ENCODE assay signal across 7 worm cellular contexts in genomic region chrIII:12870060-12870696, ce11.
TF ChIP-seq lines count a peak whose summit lies in the region.

Y37D8A.6 (minus strand) TSS chrIII:12870297.

TF ChIP-seq in whole organism, L1 larva, 84 proteins besides CTCF, POLR2A, EP300 and RAD21 (continues in another document):
- TF ChIP-seq nhr-47 (tag; optimal IDR thresholded peaks at IDR 0.05; lab: Kevin White, UChicago) (peak; percentile 19), irx-1 (tag; optimal IDR thresholded peaks at IDR 0.05; lab: Kevin White, UChicago) (no peak), zip-4 (GFP tag; optimal IDR thresholded peaks at IDR 0.05; lab: Kevin White, UChicago) (no peak), mep-1 (tag; optimal IDR thresholded peaks at IDR 0.05; lab: Kevin White, UChicago) (peak; percentile 9), nhr-71 (tag; optimal IDR thresholded peaks at IDR 0.05; lab: Kevin White, UChicago) (peak; percentile 14), pax-3 (tag; optimal IDR thresholded peaks at IDR 0.05; lab: Kevin White, UChicago) (no peak), efl-1 (optimal IDR thresholded peaks at IDR 0.05; lab: Kevin White, UChicago) (peak in 1 of 2 experiments; percentile 39), efl-1 (GFP tag; optimal IDR thresholded peaks at IDR 0.05 in 1 of 2; lab: Kevin White, UChicago) (peak; percentile 27 to 87), lin-13 (GFP tag; optimal IDR thresholded peaks at IDR 0.05; lab: Kevin White, UChicago) (no peak), lsy-2 (tag; optimal IDR thresholded peaks at IDR 0.05; lab: Kevin White, UChicago) (peak; percentile 15 to 27), lin-35 (GFP tag; optimal IDR thresholded peaks at IDR 0.05; lab: Kevin White, UChicago) (peak in 1 of 2 experiments; percentile 55), sup-37 (GFP tag; optimal IDR thresholded peaks at IDR 0.05; lab: Kevin White, UChicago) (no peak), F16B12.6 (tag; optimal IDR thresholded peaks at IDR 0.05; lab: Kevin White, UChicago) (peak; percentile 78)

TF ChIP-seq in whole organism, L2 larva, 48 proteins besides CTCF, POLR2A, EP300 and RAD21:
- TF ChIP-seq gmeb-1 (tag; optimal IDR thresholded peaks at IDR 0.05; lab: Kevin White, UChicago) = peak; percentile 10
- no peak for TF ChIP-seq mab-5 (tag; optimal IDR thresholded peaks at IDR 0.05; lab: Kevin White, UChicago)
- peak in 1 of 2 experiments; percentile 9 for TF ChIP-seq lsy-2 (tag; optimal IDR thresholded peaks at IDR 0.05; lab: Kevin White, UChicago)
- TF ChIP-seq unc-55 (GFP tag; optimal IDR thresholded peaks at IDR 0.05; lab: Kevin White, UChicago) = peak; percentile 24
- TF ChIP-seq alr-1 (tag; optimal IDR thresholded peaks at IDR 0.05; lab: Kevin White, UChicago) = no peak

TF ChIP-seq in whole organism, L3 larva, 47 proteins besides CTCF, POLR2A, EP300 and RAD21 (continues in another document):
- TF ChIP-seq ceh-28 (tag; optimal IDR thresholded peaks at IDR 0.05; lab: Kevin White, UChicago) (no peak), unc-62 (GFP tag; optimal IDR thresholded peaks at IDR 0.05; lab: Kevin White, UChicago) (no peak), hmg-11 (tag; optimal IDR thresholded peaks at IDR 0.05; lab: Kevin White, UChicago) (peak; percentile 52), ceh-16 (tag; optimal IDR thresholded peaks at IDR 0.05; lab: Kevin White, UChicago) (no peak), nhr-43 (tag; optimal IDR thresholded peaks at IDR 0.05; lab: Kevin White, UChicago; ENCODE audit: poor library complexity, severe bottlenecking) (peak; percentile 4), nhr-76 (tag; optimal IDR thresholded peaks at IDR 0.05; lab: Kevin White, UChicago) (no peak), pha-4 (tag; optimal IDR thresholded peaks at IDR 0.05; lab: Kevin White, UChicago) (no peak), lin-39 (tag; optimal IDR thresholded peaks at IDR 0.05; lab: Kevin White, UChicago) (no peak), ztf-4 (tag; optimal IDR thresholded peaks at IDR 0.05; lab: Kevin White, UChicago) (no peak), sea-2 (GFP tag; optimal IDR thresholded peaks at IDR 0.05; lab: Kevin White, UChicago) (no peak), zag-1 (tag; optimal IDR thresholded peaks at IDR 0.05; lab: Kevin White, UChicago) (no peak), ztf-11 (tag; optimal IDR thresholded peaks at IDR 0.05; lab: Kevin White, UChicago) (no peak), egl-27 (tag; optimal IDR thresholded peaks at IDR 0.05; lab: Kevin White, UChicago) (no peak), lsy-12 (tag; optimal IDR thresholded peaks at IDR 0.05; lab: Kevin White, UChicago) (no peak), fkh-10 (GFP tag; optimal IDR thresholded peaks at IDR 0.05; lab: Kevin White, UChicago) (no peak), elt-3 (tag; optimal IDR thresholded peaks at IDR 0.05; lab: Kevin White, UChicago) (no peak)

TF ChIP-seq in whole organism, L4 larva, 104 proteins besides CTCF, POLR2A, EP300 and RAD21:
- peak; percentile 38 for TF ChIP-seq lin-38 (GFP tag; IDR thresholded peaks at IDR 0.05; lab: Robert Waterston, UW)
- TF ChIP-seq mep-1 (tag; optimal IDR thresholded peaks at IDR 0.05; lab: Kevin White, UChicago) = no peak
- no peak for TF ChIP-seq zag-1 (tag; optimal IDR thresholded peaks at IDR 0.05; lab: Kevin White, UChicago)
- TF ChIP-seq aha-1 (tag; lab: Kevin White, UChicago) = peak; percentile 54
- TF ChIP-seq lsy-2 (tag; optimal IDR thresholded peaks at IDR 0.05; lab: Kevin White, UChicago) = peak in 1 of 2 experiments; percentile 40
- TF ChIP-seq daf-16 (GFP tag; optimal IDR thresholded peaks at IDR 0.05; lab: Kevin White, UChicago) = no peak
- peak; percentile 3 for TF ChIP-seq daf-16 (tag; optimal IDR thresholded peaks at IDR 0.05; lab: Kevin White, UChicago)
- TF ChIP-seq mes-2 (tag; optimal IDR thresholded peaks at IDR 0.05; lab: Kevin White, UChicago; ENCODE audit: poor library complexity, severe bottlenecking) = peak; percentile 9
- TF ChIP-seq egl-27 (tag; optimal IDR thresholded peaks at IDR 0.05; lab: Kevin White, UChicago) = no peak

TF ChIP-seq in whole organism, early embryonic, 17 proteins besides CTCF, POLR2A, EP300 and RAD21:
- no peak for TF ChIP-seq hmbx-1 (tag; optimal IDR thresholded peaks at IDR 0.05; lab: Kevin White, UChicago)
- TF ChIP-seq F13C5.2 (tag; optimal IDR thresholded peaks at IDR 0.05; lab: Kevin White, UChicago) = peak; percentile 9

TF ChIP-seq in whole organism, mixed stage, embryonic, 35 proteins besides CTCF, POLR2A, EP300 and RAD21:
- TF ChIP-seq unc-120 (tag; optimal IDR thresholded peaks at IDR 0.05; lab: Kevin White, UChicago; ENCODE audit: poor library complexity, severe bottlenecking) (peak; percentile 3), M03D4.4 (tag; optimal IDR thresholded peaks at IDR 0.05; lab: Kevin White, UChicago) (no peak), ces-1 (GFP tag; optimal IDR thresholded peaks at IDR 0.05; lab: Kevin White, UChicago) (peak; percentile 17)

TF ChIP-seq in whole organism, young adult, 124 proteins besides CTCF, POLR2A, EP300 and RAD21:
- TF ChIP-seq snpc-4 (GFP tag; optimal IDR thresholded peaks at IDR 0.05; lab: Kevin White, UChicago) (no peak), snpc-4 (tag; optimal IDR thresholded peaks at IDR 0.05; lab: Kevin White, UChicago) (no peak), F23B12.7 (tag; optimal IDR thresholded peaks at IDR 0.05; lab: Kevin White, UChicago; ENCODE audit: insufficient read depth) (no peak), egl-18 (GFP tag; IDR thresholded peaks at IDR 0.05; lab: Robert Waterston, UW) (no peak), efl-1 (GFP tag; optimal IDR thresholded peaks at IDR 0.05; lab: Kevin White, UChicago) (peak; percentile 52), D2030.7 (GFP tag; IDR thresholded peaks at IDR 0.05; lab: Robert Waterston, UW) (0 out of 2 replicates have a peak, but pooled peaks have one; percentile 7), dpff-1 (tag; optimal IDR thresholded peaks at IDR 0.05; lab: Kevin White, UChicago) (no peak), nfyb-1 (GFP tag; IDR thresholded peaks at IDR 0.05; lab: Robert Waterston, UW) (no peak), T07F8.4 (tag; optimal IDR thresholded peaks at IDR 0.05; lab: Kevin White, UChicago) (no peak)
TF ChIP-seq in whole organism, young adult: peak in this region for 2.
